Fruit fly (Drosophila melanogaster): ENCODE measurements around the gene CG5131.

The CG5131 gene

DNA sequence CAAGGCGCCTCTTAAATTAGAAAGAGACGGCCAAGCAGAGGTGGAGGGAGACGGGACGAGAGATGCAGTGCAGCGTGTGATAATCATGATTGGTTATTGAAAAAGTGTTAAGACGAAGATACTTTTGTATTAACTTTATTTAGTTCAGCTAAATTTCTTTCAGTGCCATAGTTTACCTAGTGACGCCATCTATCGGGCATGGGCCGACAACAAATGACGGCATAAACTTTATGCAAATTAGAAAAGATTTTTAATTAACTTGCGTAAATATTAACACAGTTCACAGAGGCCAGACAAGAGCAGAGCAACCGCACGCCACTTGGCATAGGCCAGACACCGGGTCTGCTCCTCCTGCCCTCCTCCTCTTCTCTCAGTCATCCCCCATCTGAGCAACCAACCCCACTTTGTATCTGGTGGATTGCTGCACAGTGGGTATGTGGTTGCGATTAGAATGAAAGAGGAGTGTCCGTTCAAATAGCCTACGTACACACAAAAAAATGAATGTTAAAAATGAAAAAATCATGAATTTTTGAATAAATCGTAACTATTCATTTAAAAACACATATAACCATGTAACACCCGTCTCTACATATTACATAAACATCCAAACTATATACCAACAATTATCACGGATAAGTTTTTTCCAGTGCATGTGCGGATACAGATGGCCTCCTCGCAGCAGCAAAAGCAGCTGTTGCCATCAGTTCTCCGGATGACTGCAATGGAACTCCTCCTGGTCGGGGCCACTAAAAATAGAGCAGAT, 18.2 kb upstream of the CG5131 start (continued):
- TF ChIP-seq ham (GFP tag; IDR thresholded peaks at IDR 0.05) (no peak), schlank (tag; optimal IDR thresholded peaks at IDR 0.05) (no peak), Sin3A (optimal IDR thresholded peaks at IDR 0.05) (no peak), CG33557 (GFP tag; optimal IDR thresholded peaks at IDR 0.05) (peak; percentile 60), CG5953 (GFP tag; IDR thresholded peaks at IDR 0.05) (peak; percentile 73; the same call in 1 of the 2 replicates), Dll (GFP tag; IDR thresholded peaks at IDR 0.05; ENCODE audit: partially characterized antibody) (no peak), sqz (GFP tag; optimal IDR thresholded peaks at IDR 0.05) (no peak), lbe (GFP tag; optimal IDR thresholded peaks at IDR 0.05) (no peak)

- no peak for TF ChIP-seq CG7963 (GFP tag; IDR thresholded peaks at IDR 0.05; ENCODE audit: partially characterized antibody)
- no peak for TF ChIP-seq CG9797 (GFP tag; optimal IDR thresholded peaks at IDR 0.05)
- TF ChIP-seq H15 (GFP tag; IDR thresholded peaks at IDR 0.05), result no peak
- peak; percentile 30 for TF ChIP-seq lab (GFP tag; optimal IDR thresholded peaks at IDR 0.05)
- TF ChIP-seq CG11560 (tag; IDR thresholded peaks at IDR 0.05), result no peak
- no peak for TF ChIP-seq Hr78 (GFP tag; optimal IDR thresholded peaks at IDR 0.05)
- TF ChIP-seq CG12744 (GFP tag; optimal IDR thresholded peaks at IDR 0.05), result no peak
- peak; percentile 74 for TF ChIP-seq Ets65A (GFP tag)
- peak; percentile 2 for TF ChIP-seq unpg (GFP tag; optimal IDR thresholded peaks at IDR 0.05)
- TF ChIP-seq YL-1 (GFP tag; optimal IDR thresholded peaks at IDR 0.05), result no peak
- TF ChIP-seq pum (GFP tag; optimal IDR thresholded peaks at IDR 0.05), result no peak
- 0 out of 2 replicates have a peak, but pooled peaks have one; percentile 9 for TF ChIP-seq Ptx1 (GFP tag; IDR thresholded peaks at IDR 0.05)
- no peak for TF ChIP-seq pnt (GFP tag; optimal IDR thresholded peaks at IDR 0.05)
- peak; percentile 19; the same call in 1 of the 2 replicates for TF ChIP-seq Ada2b (GFP tag; IDR thresholded peaks at IDR 0.05)
- no peak for TF ChIP-seq prd (optimal IDR thresholded peaks at IDR 0.05)
- peak; percentile 24; the same call in 1 of the 3 replicates for TF ChIP-seq prd (GFP tag; IDR thresholded peaks at IDR 0.05)
- TF ChIP-seq CG4854 (GFP tag; optimal IDR thresholded peaks at IDR 0.05), result no peak
- TF ChIP-seq bsh (GFP tag; optimal IDR thresholded peaks at IDR 0.05), result peak in 1 of 2 experiments; percentile 30
- no peak for TF ChIP-seq CG3281 (GFP tag; optimal IDR thresholded peaks at IDR 0.05)
- TF ChIP-seq kah (GFP tag; optimal IDR thresholded peaks at IDR 0.05), result no peak
- TF ChIP-seq chm (GFP tag; IDR thresholded peaks at IDR 0.05), result no peak
- no peak for TF ChIP-seq eve (GFP tag; optimal IDR thresholded peaks at IDR 0.05)
- no peak for TF ChIP-seq tup (GFP tag; optimal IDR thresholded peaks at IDR 0.05)
- no peak for TF ChIP-seq Asciz (GFP tag; optimal IDR thresholded peaks at IDR 0.05)
- TF ChIP-seq Usf (GFP tag; optimal IDR thresholded peaks at IDR 0.05), result no peak
- TF ChIP-seq row (GFP tag; IDR thresholded peaks at IDR 0.05), result peak; percentile 14; the same call in 1 of the 3 replicates
- peak; percentile 39 for TF ChIP-seq Sox102F (GFP tag; optimal IDR thresholded peaks at IDR 0.05)
- no peak for TF ChIP-seq twi (tag; optimal IDR thresholded peaks at IDR 0.05)
- TF ChIP-seq Deaf1 (tag; optimal IDR thresholded peaks at IDR 0.05), result no peak
- peak in 1 of 2 experiments; percentile 26 for TF ChIP-seq Hr51 (GFP tag; optimal IDR thresholded peaks at IDR 0.05)
- no peak for TF ChIP-seq sna (GFP tag; IDR thresholded peaks at IDR 0.05; ENCODE audit: partially characterized antibody)
- TF ChIP-seq Drgx (GFP tag; IDR thresholded peaks at IDR 0.05), result peak; percentile 11; the same call in 1 of the 2 replicates
- no peak for TF ChIP-seq NC2α (GFP tag; optimal IDR thresholded peaks at IDR 0.05)
- TF ChIP-seq ab (GFP tag; optimal IDR thresholded peaks at IDR 0.05), result no peak
- TF ChIP-seq gem (tag; optimal IDR thresholded peaks at IDR 0.05), result peak; percentile 30
- no peak for TF ChIP-seq sens (GFP tag)
- TF ChIP-seq ci (GFP tag; IDR thresholded peaks at IDR 0.05), result no peak
Measured at dm6 chr2L:17466950-17467349, 17.4 kb upstream of the CG5131 start.
